Fruit fly (Drosophila melanogaster) whole organism, embryonic: ENCODE results near the gene Nxf3.
A peak's percentile ranks its signal among the peaks of the same experiment; 100 is the strongest.

Experiments
- Abd-B ChIP-seq: fragments of 200-800 bp; sonication (Bioruptor generic); optimal IDR thresholded peaks from 2 replicates; lab custom pipeline; 2018; ENCODE audit warnings: missing biosample characterization, mild to moderate bottlenecking, missing genetic modification characterization, moderate library complexity
- CG10462 ChIP-seq: fragments of 200-800 bp; sonication (Bioruptor generic); optimal IDR thresholded peaks from 2 replicates; lab custom pipeline; 2016; ENCODE audit warnings: missing biosample characterization, missing genetic modification characterization
- CG12104 ChIP-seq: fragments of 200-800 bp; sonication (Bioruptor generic); optimal IDR thresholded peaks from 3 replicates; lab custom pipeline; 2016; ENCODE audit warnings: missing biosample characterization, missing genetic modification characterization
- CG12942 ChIP-seq: fragments of 200-800 bp; sonication (Bioruptor generic); optimal IDR thresholded peaks from 3 replicates; lab custom pipeline; 2016; ENCODE audit warnings: missing biosample characterization, missing genetic modification characterization
- CG13296 ChIP-seq: fragments of 200-800 bp; sonication (Bioruptor generic); optimal IDR thresholded peaks from 3 replicates; lab custom pipeline; 2018; ENCODE audit warnings: missing biosample characterization, mild to moderate bottlenecking, missing genetic modification characterization
- CG1603 ChIP-seq: fragments of 200-800 bp; sonication (Bioruptor generic); optimal IDR thresholded peaks from 2 replicates; lab custom pipeline; 2019; ENCODE audit warnings: missing biosample characterization, mild to moderate bottlenecking, missing genetic modification characterization, moderate library complexity
- CG2116 ChIP-seq: fragments of 200-800 bp; sonication (Bioruptor generic); optimal IDR thresholded peaks from 3 replicates; lab custom pipeline; 2018; ENCODE audit warnings: missing biosample characterization, mild to moderate bottlenecking, missing genetic modification characterization
- CG2129 ChIP-seq: fragments of 200-800 bp; sonication (Bioruptor generic); IDR thresholded peaks from 2 replicates; pipeline ENCODE4 v1.3.6; 2022; ENCODE audit warnings: missing biosample characterization, missing genetic modification characterization; ENCODE audit not compliant: partially characterized antibody
- CG30403 ChIP-seq: fragments of 200-800 bp; sonication (Bioruptor generic); optimal IDR thresholded peaks from 3 replicates; lab custom pipeline; 2016; ENCODE audit warnings: missing biosample characterization, missing genetic modification characterization
- CG4328 ChIP-seq: fragments of 200-800 bp; sonication (Bioruptor generic); optimal IDR thresholded peaks from 3 replicates; lab custom pipeline; 2017; ENCODE audit warnings: missing biosample characterization, missing genetic modification reagents, missing genetic modification characterization
- CG4424 ChIP-seq: fragments of 200-800 bp; sonication (Bioruptor generic); optimal IDR thresholded peaks from 3 replicates; lab custom pipeline; 2016; ENCODE audit warnings: missing biosample characterization, missing genetic modification characterization
- CG6254 ChIP-seq: fragments of 200-800 bp; sonication (Bioruptor generic); optimal IDR thresholded peaks from 3 replicates; lab custom pipeline; 2017; ENCODE audit warnings: mild to moderate bottlenecking, missing biosample characterization, missing genetic modification reagents, missing genetic modification characterization
- CG6689 ChIP-seq: fragments of 200-800 bp; sonication (Bioruptor generic); IDR thresholded peaks from 2 replicates; pipeline ENCODE4 v1.3.6; 2022; ENCODE audit warnings: missing biosample characterization, missing genetic modification characterization
- CG8924 ChIP-seq: fragments of 200-800 bp; optimal IDR thresholded peaks from 3 replicates; lab custom pipeline; 2019; ENCODE audit warnings: missing biosample characterization, mild to moderate bottlenecking, missing genetic modification characterization, moderate library complexity
- CG9817 ChIP-seq: fragments of 200-800 bp; sonication (Bioruptor generic); optimal IDR thresholded peaks from 2 replicates; lab custom pipeline; 2018; ENCODE audit warnings: missing biosample characterization, mild to moderate bottlenecking, missing genetic modification characterization, moderate library complexity
- CTCF ChIP-seq: fragments of 200-800 bp; sonication (Bioruptor generic); optimal IDR thresholded peaks from 2 replicates; lab custom pipeline; 2017; ENCODE audit warnings: missing biosample characterization, mild to moderate bottlenecking, missing genetic modification characterization, moderate library complexity
- Deaf1 ChIP-seq: fragments of 200-800 bp; optimal IDR thresholded peaks from 3 replicates; lab custom pipeline; 2019; ENCODE audit warnings: missing biosample characterization, mild to moderate bottlenecking, missing genetic modification characterization, moderate library complexity
- Dek ChIP-seq: fragments of 200-800 bp; sonication (Bioruptor generic); optimal IDR thresholded peaks from 3 replicates; lab custom pipeline; 2019; ENCODE audit warnings: missing biosample characterization, mild to moderate bottlenecking, missing genetic modification characterization, moderate library complexity
- Ets65A ChIP-seq: fragments of 200-800 bp; sonication (Bioruptor generic); peaks from one replicate; lab custom pipeline; 2016; ENCODE audit warnings: missing biosample characterization, missing genetic modification characterization
- Gug ChIP-seq: fragments of 200-800 bp; sonication (Bioruptor generic); IDR thresholded peaks from 4 replicates; pipeline ENCODE4 v1.3.6; 2022; ENCODE audit warnings: missing biosample characterization, missing genetic modification characterization
- HHEX ChIP-seq: fragments of 200-800 bp; sonication (Bioruptor generic); optimal IDR thresholded peaks from 3 replicates; lab custom pipeline; 2017; ENCODE audit warnings: missing biosample characterization, mild to moderate bottlenecking, missing genetic modification characterization, missing genetic modification reagents
- Lhr ChIP-seq: fragments of 200-800 bp; sonication (Bioruptor generic); optimal IDR thresholded peaks from 3 replicates; lab custom pipeline; 2017; ENCODE audit warnings: mild to moderate bottlenecking, missing biosample characterization, missing genetic modification reagents, missing genetic modification characterization
- Max ChIP-seq: fragments of 200-800 bp; sonication (Bioruptor generic); optimal IDR thresholded peaks from 2 replicates; lab custom pipeline; 2016; ENCODE audit warnings: missing biosample characterization, mild to moderate bottlenecking, missing genetic modification characterization
- Meics ChIP-seq: fragments of 200-800 bp; sonication (Bioruptor generic); optimal IDR thresholded peaks from 2 replicates; lab custom pipeline; 2017; ENCODE audit warnings: missing biosample characterization, mild to moderate bottlenecking, missing genetic modification characterization
- Mes4 ChIP-seq: fragments of 200-800 bp; sonication (Bioruptor generic); optimal IDR thresholded peaks from 2 replicates; lab custom pipeline; 2016; ENCODE audit warnings: missing biosample characterization, missing genetic modification characterization
- NC2β ChIP-seq: fragments of 200-800 bp; sonication (Bioruptor generic); optimal IDR thresholded peaks from 2 replicates; lab custom pipeline; 2016; ENCODE audit warnings: missing biosample characterization, missing genetic modification characterization
- NFAT ChIP-seq: fragments of 200-800 bp; sonication (Bioruptor generic); IDR thresholded peaks from 2 replicates; pipeline ENCODE4 v1.3.6; 2022; ENCODE audit warnings: missing biosample characterization, missing genetic modification characterization
- PHDP ChIP-seq: fragments of 200-800 bp; sonication (Bioruptor generic); optimal IDR thresholded peaks from 3 replicates; lab custom pipeline; 2018; ENCODE audit warnings: missing biosample characterization, mild to moderate bottlenecking, missing genetic modification characterization, moderate library complexity
- Pdp1 ChIP-seq, 2 experiments: fragments of 200-800 bp; sonication (Bioruptor generic); optimal IDR thresholded peaks; 3 replicates each; lab custom pipeline; 2016; ENCODE audit warnings: missing biosample characterization in 2 of 2, missing genetic modification characterization in 2 of 2, mild to moderate bottlenecking in 1 of 2, moderate library complexity in 1 of 2
- Rx ChIP-seq: fragments of 200-800 bp; sonication (Bioruptor generic); IDR thresholded peaks from 2 replicates; pipeline ENCODE4 v1.3.6; 2022; ENCODE audit warnings: missing biosample characterization, missing genetic modification characterization
- cato ChIP-seq: fragments of 200-800 bp; sonication (Bioruptor generic); optimal IDR thresholded peaks from 2 replicates; lab custom pipeline; 2016; ENCODE audit warnings: missing biosample characterization, missing genetic modification characterization, borderline replicate concordance
- chm ChIP-seq: fragments of 200-800 bp; sonication (Bioruptor generic); IDR thresholded peaks from 2 replicates; pipeline ENCODE4 v1.3.6; 2022; ENCODE audit warnings: missing biosample characterization, missing genetic modification characterization
- cwo ChIP-seq: fragments of 200-800 bp; sonication (Bioruptor generic); optimal IDR thresholded peaks from 3 replicates; lab custom pipeline; 2017; ENCODE audit warnings: missing biosample characterization, missing genetic modification characterization, mild to moderate bottlenecking, moderate library complexity, missing genetic modification reagents
- dimm ChIP-seq: fragments of 200-800 bp; sonication (Bioruptor generic); IDR thresholded peaks from 2 replicates; pipeline ENCODE4 v1.3.6; 2022; ENCODE audit warnings: missing biosample characterization, missing genetic modification characterization
- dmrt99B ChIP-seq: fragments of 200-800 bp; sonication (Bioruptor generic); optimal IDR thresholded peaks from 2 replicates; lab custom pipeline; 2018; ENCODE audit warnings: missing biosample characterization, mild to moderate bottlenecking, missing genetic modification characterization, moderate library complexity
- eve ChIP-seq, 2 experiments: fragments of >200 bp; optimal IDR thresholded peaks; 2 replicates each; lab custom pipeline; 2017; ENCODE audit warnings: missing biosample characterization in 2 of 2, missing genetic modification characterization in 2 of 2
- ftz-f1 ChIP-seq: fragments of 200-800 bp; sonication (Bioruptor generic); optimal IDR thresholded peaks from 2 replicates; lab custom pipeline; 2016; ENCODE audit warnings: missing biosample characterization, missing genetic modification characterization
- grn ChIP-seq: fragments of 200-800 bp; sonication (Bioruptor generic); optimal IDR thresholded peaks from 3 replicates; lab custom pipeline; 2017; ENCODE audit warnings: missing biosample characterization, missing genetic modification characterization
- h ChIP-seq: fragments of >200 bp; optimal IDR thresholded peaks from 2 replicates; lab custom pipeline; 2017
- ind ChIP-seq: fragments of 200-800 bp; sonication (Bioruptor generic); optimal IDR thresholded peaks from 3 replicates; lab custom pipeline; 2016; ENCODE audit warnings: missing biosample characterization, missing genetic modification characterization
- jing ChIP-seq: fragments of 200-800 bp; sonication (Bioruptor generic); optimal IDR thresholded peaks from 2 replicates; lab custom pipeline; 2018; ENCODE audit warnings: missing biosample characterization, mild to moderate bottlenecking, missing genetic modification characterization
- kah ChIP-seq: fragments of 200-800 bp; sonication (Bioruptor generic); optimal IDR thresholded peaks from 2 replicates; lab custom pipeline; 2018; ENCODE audit warnings: missing biosample characterization, mild to moderate bottlenecking, missing genetic modification characterization
- otp ChIP-seq: fragments of 200-800 bp; sonication (Bioruptor generic); IDR thresholded peaks from 3 replicates; pipeline ENCODE4, ENCODE4 v1.3.6; 2022; ENCODE audit warnings: missing biosample characterization, missing genetic modification characterization
- pan ChIP-seq, 4 experiments: fragments of >200 bp in 3 of 4; fragments of 200-800 bp in 1 of 4; sonication (Bioruptor generic) in 1 of 4; optimal IDR thresholded peaks in 3 of 4; IDR thresholded peaks in 1 of 4; 2 replicates each; pipeline versions ENCODE4 v1.3.6 to Lab custom; 2017 to 2022; ENCODE audit warnings: missing biosample characterization in 2 of 4, missing genetic modification characterization in 2 of 4, mixed read lengths in 1 of 4
- pfk ChIP-seq: fragments of 200-800 bp; sonication (Bioruptor generic); optimal IDR thresholded peaks from 2 replicates; lab custom pipeline; 2018; ENCODE audit warnings: missing biosample characterization, mild to moderate bottlenecking, missing genetic modification characterization, moderate library complexity
- rib ChIP-seq: fragments of 200-800 bp; sonication (Bioruptor generic); IDR thresholded peaks from 2 replicates; pipeline ENCODE4 v1.3.6; 2022; ENCODE audit warnings: missing biosample characterization, missing genetic modification characterization
- run ChIP-seq: fragments of 200-800 bp; sonication (Bioruptor generic); optimal IDR thresholded peaks from 3 replicates; lab custom pipeline; 2018; ENCODE audit warnings: missing biosample characterization, mild to moderate bottlenecking, missing genetic modification characterization
- so ChIP-seq: fragments of 200-800 bp; sonication (Bioruptor generic); IDR thresholded peaks from 3 replicates; pipeline ENCODE4 v1.3.6; 2022; ENCODE audit warnings: missing biosample characterization, missing genetic modification characterization
- tap ChIP-seq: fragments of 200-800 bp; optimal IDR thresholded peaks from 3 replicates; lab custom pipeline; 2019; ENCODE audit warnings: missing biosample characterization, mild to moderate bottlenecking, missing genetic modification characterization, moderate library complexity
- tio ChIP-seq: fragments of 200-800 bp; sonication (Bioruptor generic); optimal IDR thresholded peaks from 2 replicates; lab custom pipeline; 2017; ENCODE audit warnings: missing biosample characterization, missing genetic modification characterization, inconsistent platforms
- ttk ChIP-seq: fragments of 200-800 bp; sonication (Bioruptor generic); IDR thresholded peaks from 2 replicates; pipeline ENCODE4 v2.1.2; 2022; ENCODE audit warnings: missing biosample characterization, missing genetic modification characterization

Nxf3 gene

DNA sequence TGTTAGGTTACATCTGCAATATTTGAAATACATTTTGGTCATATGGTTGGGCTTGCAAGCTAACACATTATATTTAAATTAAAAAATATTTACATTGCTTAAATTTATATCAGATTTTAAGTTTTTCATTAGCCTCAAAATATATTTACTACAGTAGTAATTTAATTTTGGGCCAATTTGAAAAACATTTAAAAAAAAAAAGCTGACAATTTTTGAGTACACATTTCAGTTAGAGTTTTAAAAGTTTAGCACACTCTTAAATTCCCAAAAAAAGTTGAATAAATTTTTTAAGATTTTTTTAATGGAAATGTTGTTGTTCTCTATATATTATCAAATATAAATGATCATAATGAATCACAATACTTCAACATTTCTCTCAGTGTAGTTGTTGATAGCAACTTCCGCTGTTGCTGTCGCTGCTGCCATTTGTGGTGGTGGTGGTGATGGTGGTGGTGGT, 7.8 kb upstream of the Nxf3 start (continued):
- peak; percentile 44 for TF ChIP-seq Ets65A
- no peak for TF ChIP-seq CG2129 (GFP tag; lab: Robert Waterston, UW)
- peak; percentile 63 for TF ChIP-seq CG6254 (GFP tag; lab: Kevin White, UChicago)
- TF ChIP-seq CG4424 (GFP tag; lab: Kevin White, UChicago): peak; percentile 87
- TF ChIP-seq CG4328 (GFP tag; lab: Kevin White, UChicago): peak; percentile 44
- peak; percentile 79 for TF ChIP-seq CG8924 (tag; lab: Kevin White, UChicago)
- peak; percentile 74 for TF ChIP-seq PHDP (tag; lab: Kevin White, UChicago)
- no peak for TF ChIP-seq h (lab: Kevin White, UChicago)
- TF ChIP-seq HHEX (GFP tag; lab: Kevin White, UChicago): peak; percentile 57
- TF ChIP-seq CG2116 (GFP tag; lab: Kevin White, UChicago): peak; percentile 37
- peak in 1 of 2 experiments; percentile 74 for TF ChIP-seq eve (GFP tag; optimal IDR thresholded peaks at IDR 0.05; lab: Kevin White, UChicago)
- TF ChIP-seq CG12942 (GFP tag; lab: Kevin White, UChicago): peak; percentile 52
- TF ChIP-seq so (GFP tag; lab: Robert Waterston, UW): 0 out of 3 replicates have a peak, but pooled peaks have one; percentile 58
- peak; percentile 18 for TF ChIP-seq kah (GFP tag; lab: Kevin White, UChicago)
- peak; percentile 29 for TF ChIP-seq CG9817 (tag; lab: Kevin White, UChicago)
- TF ChIP-seq CG13296 (GFP tag; lab: Kevin White, UChicago): peak; percentile 15
- no peak for TF ChIP-seq dimm
- TF ChIP-seq Lhr (GFP tag; lab: Kevin White, UChicago): peak; percentile 1
- TF ChIP-seq Deaf1 (tag; lab: Kevin White, UChicago): peak; percentile 34
- TF ChIP-seq tio (GFP tag; lab: Kevin White, UChicago): peak; percentile 78
- no peak for TF ChIP-seq chm
- no peak for TF ChIP-seq grn (GFP tag; lab: Kevin White, UChicago)
- no peak for TF ChIP-seq rib (GFP tag; lab: Robert Waterston, UW)
- peak; percentile 60 for TF ChIP-seq ind (GFP tag; lab: Kevin White, UChicago)
- peak; percentile 77 for TF ChIP-seq CG12104 (GFP tag; lab: Kevin White, UChicago)
- peak; percentile 46 for TF ChIP-seq run (tag; lab: Kevin White, UChicago)
- peak; percentile 60 for TF ChIP-seq CG10462 (GFP tag; lab: Kevin White, UChicago)
- TF ChIP-seq cato: peak; percentile 19
- TF ChIP-seq Mes4 (GFP tag; lab: Kevin White, UChicago): no peak
- peak; percentile 83 for TF ChIP-seq CG30403
- peak; percentile 51; the same call in 1 of the 2 replicates for TF ChIP-seq ttk (GFP tag; lab: Robert Waterston, UW)
- no peak for TF ChIP-seq ftz-f1 (GFP tag; lab: Kevin White, UChicago)
- TF ChIP-seq jing: peak; percentile 30
- TF ChIP-seq CG6689: peak; percentile 75
- peak; percentile 3 for TF ChIP-seq CG1603 (tag; lab: Kevin White, UChicago)
- peak; percentile 84 for TF ChIP-seq dmrt99B (tag; lab: Kevin White, UChicago)
- TF ChIP-seq pfk (GFP tag; lab: Kevin White, UChicago): no peak
- peak; percentile 65 for TF ChIP-seq Abd-B (GFP tag; lab: Kevin White, UChicago)
- 0 out of 2 replicates have a peak, but pooled peaks have one; percentile 28 for TF ChIP-seq NFAT (GFP tag; lab: Robert Waterston, UW)
- TF ChIP-seq cwo (GFP tag; lab: Kevin White, UChicago): peak; percentile 54
- peak; percentile 38 for TF ChIP-seq tap
- peak; percentile 10 for TF ChIP-seq NC2β (GFP tag; lab: Kevin White, UChicago)
- TF ChIP-seq Gug (GFP tag; lab: Robert Waterston, UW): 0 out of 4 replicates have a peak, but pooled peaks have one; percentile 11
- 0 out of 2 replicates have a peak, but pooled peaks have one; percentile 15 for TF ChIP-seq Rx (GFP tag; lab: Robert Waterston, UW)
- peak; percentile 42 for TF ChIP-seq Dek (tag; lab: Kevin White, UChicago)
- peak; percentile 25 to 44 for TF ChIP-seq Pdp1 (GFP tag; optimal IDR thresholded peaks at IDR 0.05; lab: Kevin White, UChicago)
- TF ChIP-seq Meics: peak; percentile 91
- peak; percentile 55 for TF ChIP-seq Max (GFP tag; lab: Kevin White, UChicago)
- peak; percentile 0 for TF ChIP-seq CTCF (GFP tag; lab: Kevin White, UChicago)
- no peak for TF ChIP-seq pan (optimal IDR thresholded peaks at IDR 0.05; lab: Kevin White, UChicago)
- TF ChIP-seq pan (GFP tag; optimal IDR thresholded peaks at IDR 0.05 in 1 of 2, IDR thresholded peaks at IDR 0.05 in 1 of 2): peak in 1 of 2 experiments; percentile 47
- no peak for TF ChIP-seq otp (GFP tag; lab: Robert Waterston, UW)
